Fruit fly (Drosophila melanogaster) whole organism, embryonic: ENCODE measurements around the gene CG1440.

ENCODE experiments used
- Abd-B ChIP-seq: fragments of 200-800 bp; sonication (Bioruptor generic); optimal IDR thresholded peaks from 2 replicates; lab custom pipeline; 2018; ENCODE audit warnings: missing biosample characterization, mild to moderate bottlenecking, missing genetic modification characterization, moderate library complexity
- Atf6 ChIP-seq: fragments of 200-800 bp; sonication (Bioruptor generic); IDR thresholded peaks from 2 replicates; pipeline ENCODE4 v1.3.6; 2022; ENCODE audit warnings: missing biosample characterization, missing genetic modification characterization
- CG11247 ChIP-seq: fragments of 200-800 bp; sonication (Bioruptor generic); IDR thresholded peaks from 2 replicates; pipeline ENCODE4 v1.3.6; 2022; ENCODE audit warnings: missing biosample characterization, missing genetic modification characterization
- CG11456 ChIP-seq: fragments of 200-800 bp; sonication (Bioruptor generic); IDR thresholded peaks from 3 replicates; pipeline ENCODE4 v1.3.6; 2022; ENCODE audit warnings: missing biosample characterization, missing genetic modification characterization
- CG12155 ChIP-seq: fragments of 200-800 bp; sonication (Bioruptor generic); optimal IDR thresholded peaks from 3 replicates; lab custom pipeline; 2016; ENCODE audit warnings: missing biosample characterization, missing genetic modification characterization
- CG13775 ChIP-seq: fragments of 200-800 bp; sonication (Bioruptor generic); optimal IDR thresholded peaks from 3 replicates; lab custom pipeline; 2017; ENCODE audit warnings: missing biosample characterization, mild to moderate bottlenecking, missing genetic modification characterization
- CG14965 ChIP-seq: fragments of 200-800 bp; sonication (Bioruptor generic); optimal IDR thresholded peaks from 2 replicates; lab custom pipeline; 2016; ENCODE audit warnings: missing biosample characterization, missing genetic modification characterization, borderline replicate concordance
- CG1529 ChIP-seq: fragments of 200-800 bp; sonication (Bioruptor generic); optimal IDR thresholded peaks from 3 replicates; lab custom pipeline; 2018; ENCODE audit warnings: missing biosample characterization, missing genetic modification characterization
- CG17912 ChIP-seq: fragments of 200-800 bp; sonication (Bioruptor generic); optimal IDR thresholded peaks from 2 replicates; lab custom pipeline; 2018; ENCODE audit warnings: missing biosample characterization, mild to moderate bottlenecking, missing genetic modification characterization
- CG1792 ChIP-seq: fragments of 200-800 bp; sonication (Bioruptor generic); optimal IDR thresholded peaks from 2 replicates; lab custom pipeline; 2016; ENCODE audit warnings: missing biosample characterization, missing genetic modification characterization
- CG31224 ChIP-seq: fragments of 200-800 bp; sonication (Bioruptor generic); IDR thresholded peaks from 2 replicates; pipeline ENCODE4 v1.3.6; 2022; ENCODE audit warnings: missing biosample characterization, missing genetic modification characterization
- CG32767 ChIP-seq: fragments of 200-800 bp; sonication (Bioruptor generic); IDR thresholded peaks from 2 replicates; pipeline ENCODE4 v1.3.6; 2022; ENCODE audit warnings: missing biosample characterization, missing genetic modification characterization
- CG5245 ChIP-seq: fragments of 200-800 bp; sonication (Bioruptor generic); optimal IDR thresholded peaks from 3 replicates; lab custom pipeline; 2016; ENCODE audit warnings: missing biosample characterization, missing genetic modification characterization
- CG6689 ChIP-seq: fragments of 200-800 bp; sonication (Bioruptor generic); IDR thresholded peaks from 2 replicates; pipeline ENCODE4 v1.3.6; 2022; ENCODE audit warnings: missing biosample characterization, missing genetic modification characterization
- CG6765 ChIP-seq: fragments of 200-800 bp; sonication (Bioruptor generic); optimal IDR thresholded peaks from 3 replicates; lab custom pipeline; 2017; ENCODE audit warnings: missing biosample characterization, mild to moderate bottlenecking, missing genetic modification characterization
- CG7357 ChIP-seq: fragments of 200-800 bp; sonication (Bioruptor generic); IDR thresholded peaks from 3 replicates; pipeline ENCODE4 v1.3.6; 2022; ENCODE audit warnings: missing biosample characterization, missing genetic modification characterization
- CG7786 ChIP-seq: fragments of 200-800 bp; sonication (Bioruptor generic); optimal IDR thresholded peaks from 2 replicates; lab custom pipeline; 2016; ENCODE audit warnings: missing biosample characterization, missing genetic modification characterization
- CG7963 ChIP-seq: fragments of 200-800 bp; sonication (Bioruptor generic); IDR thresholded peaks from 3 replicates; pipeline ENCODE4 v1.3.6; 2022; ENCODE audit warnings: missing biosample characterization, missing genetic modification characterization; ENCODE audit not compliant: partially characterized antibody
- CG8388 ChIP-seq: fragments of 200-800 bp; sonication (Bioruptor generic); optimal IDR thresholded peaks from 2 replicates; lab custom pipeline; 2019; ENCODE audit warnings: missing biosample characterization, mild to moderate bottlenecking, missing genetic modification characterization, moderate library complexity
- CoRest ChIP-seq: fragments of 200-800 bp; sonication (Bioruptor generic); optimal IDR thresholded peaks from 3 replicates; lab custom pipeline; 2018; ENCODE audit warnings: missing biosample characterization, mild to moderate bottlenecking, missing genetic modification characterization, moderate library complexity
- GATAe ChIP-seq: fragments of 200-800 bp; sonication (Bioruptor generic); conservative IDR thresholded peaks from 2 replicates; pipeline ENCODE4 v1.3.6; 2022; ENCODE audit warnings: missing biosample characterization, missing genetic modification characterization
- Gsc ChIP-seq: fragments of 200-800 bp; sonication (Bioruptor generic); IDR thresholded peaks from 2 replicates; pipeline ENCODE4 v1.3.6; 2022; ENCODE audit warnings: missing biosample characterization, missing genetic modification characterization
- Hr39 ChIP-seq: fragments of >200 bp; optimal IDR thresholded peaks from 2 replicates; lab custom pipeline; 2017
- Hr51 ChIP-seq, 2 experiments: fragments of 200-800 bp; sonication (Bioruptor generic); optimal IDR thresholded peaks; 2 replicates in 1 of 2; 3 replicates in 1 of 2; lab custom pipeline; 2016 to 2018; ENCODE audit warnings: missing biosample characterization in 2 of 2, missing genetic modification characterization in 2 of 2, mild to moderate bottlenecking in 1 of 2, moderate library complexity in 1 of 2
- Hsf ChIP-seq: fragments of 200-800 bp; sonication (Bioruptor generic); optimal IDR thresholded peaks from 3 replicates; lab custom pipeline; 2016; ENCODE audit warnings: missing biosample characterization, missing genetic modification characterization
- Myb ChIP-seq: fragments of 200-800 bp; sonication (Bioruptor generic); optimal IDR thresholded peaks from 2 replicates; lab custom pipeline; 2016; ENCODE audit warnings: missing biosample characterization, missing genetic modification characterization
- NFAT ChIP-seq: fragments of 200-800 bp; sonication (Bioruptor generic); IDR thresholded peaks from 2 replicates; pipeline ENCODE4 v1.3.6; 2022; ENCODE audit warnings: missing biosample characterization, missing genetic modification characterization
- Oaz ChIP-seq: fragments of 200-800 bp; sonication (Bioruptor generic); IDR thresholded peaks from 2 replicates; pipeline ENCODE4 v1.3.6; 2022; ENCODE audit warnings: missing biosample characterization, missing genetic modification characterization
- bbx ChIP-seq: fragments of 200-800 bp; sonication (Bioruptor generic); IDR thresholded peaks from 2 replicates; pipeline ENCODE4 v1.3.6; 2022; ENCODE audit warnings: missing biosample characterization, missing genetic modification characterization; ENCODE audit not compliant: partially characterized antibody
- br ChIP-seq: fragments of >200 bp; optimal IDR thresholded peaks from 2 replicates; lab custom pipeline; 2017
- cg ChIP-seq: fragments of 200-800 bp; sonication (Bioruptor generic); optimal IDR thresholded peaks from 3 replicates; lab custom pipeline; 2019; ENCODE audit warnings: missing biosample characterization, mild to moderate bottlenecking, missing genetic modification characterization, moderate library complexity
- croc ChIP-seq: fragments of 200-800 bp; sonication (Bioruptor generic); conservative IDR thresholded peaks from 3 replicates; pipeline ENCODE4 v1.3.6; 2022; ENCODE audit warnings: missing biosample characterization, missing genetic modification characterization
- da ChIP-seq: fragments of 200-800 bp; sonication (Bioruptor generic); optimal IDR thresholded peaks from 2 replicates; lab custom pipeline; 2016; ENCODE audit warnings: missing biosample characterization, missing genetic modification characterization
- dmrt99B ChIP-seq: fragments of 200-800 bp; sonication (Bioruptor generic); optimal IDR thresholded peaks from 2 replicates; lab custom pipeline; 2018; ENCODE audit warnings: missing biosample characterization, mild to moderate bottlenecking, missing genetic modification characterization, moderate library complexity
- esg ChIP-seq: fragments of 200-800 bp; sonication (Bioruptor generic); conservative IDR thresholded peaks from 2 replicates; pipeline ENCODE4 v1.3.6; 2022; ENCODE audit warnings: missing biosample characterization, missing genetic modification characterization
- fd64A ChIP-seq: fragments of 200-800 bp; sonication (Bioruptor generic); optimal IDR thresholded peaks from 3 replicates; lab custom pipeline; 2018; ENCODE audit warnings: missing biosample characterization, mild to moderate bottlenecking, missing genetic modification characterization
- fd96Cb ChIP-seq: fragments of 200-800 bp; sonication (Bioruptor generic); optimal IDR thresholded peaks from 2 replicates; lab custom pipeline; 2018; ENCODE audit warnings: missing biosample characterization, mild to moderate bottlenecking, missing genetic modification characterization, moderate library complexity
- gcm ChIP-seq: fragments of 200-800 bp; sonication (Bioruptor generic); optimal IDR thresholded peaks from 2 replicates; lab custom pipeline; 2019; ENCODE audit warnings: missing biosample characterization, mild to moderate bottlenecking, missing genetic modification characterization, moderate library complexity
- gsb ChIP-seq: fragments of 200-800 bp; sonication (Bioruptor generic); IDR thresholded peaks from 2 replicates; pipeline ENCODE4 v1.3.6; 2022; ENCODE audit warnings: missing biosample characterization, missing genetic modification characterization
- inv ChIP-seq: fragments of 200-800 bp; sonication (Bioruptor generic); IDR thresholded peaks from 2 replicates; pipeline ENCODE4 v1.3.6; 2022; ENCODE audit warnings: missing biosample characterization, missing genetic modification characterization; ENCODE audit not compliant: partially characterized antibody
- lov ChIP-seq, 2 experiments: fragments of 200-800 bp in 1 of 2; fragments of >200 bp in 1 of 2; sonication (Bioruptor generic) in 1 of 2; IDR thresholded peaks in 1 of 2; optimal IDR thresholded peaks in 1 of 2; 2 replicates in 1 of 2; 3 replicates in 1 of 2; pipeline versions ENCODE4 v1.3.6 to Lab custom; 2017 to 2022; ENCODE audit warnings: missing biosample characterization in 1 of 2, missing genetic modification characterization in 1 of 2
- nerfin-1 ChIP-seq: fragments of 200-800 bp; sonication (Bioruptor generic); optimal IDR thresholded peaks from 3 replicates; lab custom pipeline; 2019; ENCODE audit warnings: missing biosample characterization, mild to moderate bottlenecking, missing genetic modification characterization, moderate library complexity
- psq ChIP-seq: fragments of 200-800 bp; sonication (Bioruptor generic); optimal IDR thresholded peaks from 2 replicates; lab custom pipeline; 2017; ENCODE audit warnings: missing biosample characterization, missing genetic modification characterization
- pum ChIP-seq: fragments of 200-800 bp; sonication (Bioruptor generic); optimal IDR thresholded peaks from 2 replicates; lab custom pipeline; 2016; ENCODE audit warnings: missing biosample characterization, missing genetic modification characterization
- slou ChIP-seq: fragments of 200-800 bp; sonication (Bioruptor generic); optimal IDR thresholded peaks from 3 replicates; lab custom pipeline; 2016; ENCODE audit warnings: missing biosample characterization, missing genetic modification characterization
- tio ChIP-seq: fragments of 200-800 bp; sonication (Bioruptor generic); optimal IDR thresholded peaks from 2 replicates; lab custom pipeline; 2017; ENCODE audit warnings: missing biosample characterization, missing genetic modification characterization, inconsistent platforms
- tll ChIP-seq, 2 experiments: fragments of 200-800 bp in 1 of 2; fragments of >200 bp in 1 of 2; sonication (Bioruptor generic) in 1 of 2; optimal IDR thresholded peaks; 2 replicates each; lab custom pipeline; 2017 to 2019; ENCODE audit warnings: missing biosample characterization in 2 of 2, missing genetic modification characterization in 2 of 2, mild to moderate bottlenecking in 1 of 2, moderate library complexity in 1 of 2
- unc-4 ChIP-seq: fragments of 200-800 bp; sonication (Bioruptor generic); IDR thresholded peaks from 2 replicates; pipeline ENCODE4 v1.3.6; 2022; ENCODE audit warnings: missing biosample characterization, missing genetic modification characterization; ENCODE audit not compliant: partially characterized antibody
- wdn ChIP-seq: fragments of 200-800 bp; sonication (Bioruptor generic); IDR thresholded peaks from 2 replicates; pipeline ENCODE4 v1.3.6; 2022; ENCODE audit warnings: missing biosample characterization, missing genetic modification characterization

CG1440 gene

DNA sequence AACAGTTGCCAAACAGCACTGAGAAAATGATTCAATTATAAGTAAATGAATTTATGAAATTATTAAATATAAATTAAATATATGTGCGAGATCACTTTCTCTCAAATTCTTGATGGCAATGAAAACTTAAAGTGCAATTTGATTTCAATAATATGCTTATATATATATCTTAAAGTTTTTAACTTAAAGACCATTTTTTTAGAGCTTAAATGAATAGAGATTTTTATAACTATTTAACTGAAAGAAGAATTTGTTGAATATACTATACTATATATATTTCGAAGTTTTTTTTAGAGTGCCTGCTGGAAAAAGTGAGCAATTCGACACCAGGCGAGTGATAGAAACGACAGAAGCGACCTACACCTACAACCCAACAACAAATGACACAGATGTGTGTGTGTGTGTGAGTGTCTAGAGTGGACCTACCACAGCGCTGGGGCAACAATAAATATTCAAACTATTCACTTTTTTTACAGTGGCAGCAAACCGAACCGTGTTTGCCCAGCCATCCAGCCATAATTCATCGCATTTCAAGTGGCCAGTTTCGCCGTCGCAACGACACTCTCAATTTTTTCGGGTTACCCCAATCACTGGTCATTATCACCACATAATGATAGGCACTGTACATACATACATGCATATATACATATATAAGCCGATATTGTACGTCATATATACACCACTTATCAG lies 8.2 kb downstream of the CG1440 start (continued):
- TF ChIP-seq psq (no peak), fd96Cb (tag; lab: Kevin White, UChicago) (peak; percentile 72), CG1529 (GFP tag; lab: Kevin White, UChicago) (no peak), CG31224 (GFP tag; lab: Robert Waterston, UW) (no peak), Hr39 (lab: Kevin White, UChicago) (no peak), esg (0 out of 2 replicates have a peak, but pooled peaks have one; percentile 17), CG8388 (GFP tag; lab: Kevin White, UChicago) (peak; percentile 72), lov (optimal IDR thresholded peaks at IDR 0.05; lab: Kevin White, UChicago) (no peak), lov (GFP tag; IDR thresholded peaks at IDR 0.05; lab: Robert Waterston, UW) (no peak), NFAT (GFP tag; lab: Robert Waterston, UW) (no peak), CG7963 (GFP tag; lab: Robert Waterston, UW) (no peak), Oaz (GFP tag; lab: Robert Waterston, UW) (peak; percentile 29; the same call in 1 of the 2 replicates), CG12155 (GFP tag; lab: Kevin White, UChicago) (peak; percentile 2), nerfin-1 (tag; lab: Kevin White, UChicago) (peak; percentile 54), wdn (GFP tag; lab: Robert Waterston, UW) (no peak), CG6689 (GFP tag; lab: Robert Waterston, UW) (peak; percentile 62; the same call in 1 of the 2 replicates), Abd-B (GFP tag; lab: Kevin White, UChicago) (peak; percentile 32), GATAe (0 out of 2 replicates have a peak, but pooled peaks have one; percentile 17), CG32767 (GFP tag; lab: Robert Waterston, UW) (no peak), Hsf (GFP tag; lab: Kevin White, UChicago) (no peak), tll (GFP tag; optimal IDR thresholded peaks at IDR 0.05; lab: Kevin White, UChicago) (no peak), CG6765 (GFP tag; lab: Kevin White, UChicago) (no peak), CG7786 (GFP tag; lab: Kevin White, UChicago) (no peak), CG7357 (no peak; the same call in 2 of the 3 replicates), tio (GFP tag; lab: Kevin White, UChicago) (no peak), Hr51 (GFP tag; optimal IDR thresholded peaks at IDR 0.05; lab: Kevin White, UChicago) (peak in 1 of 2 experiments; percentile 75), CG13775 (GFP tag; lab: Kevin White, UChicago) (peak; percentile 45), CG14965 (GFP tag; lab: Kevin White, UChicago) (no peak), CG17912 (GFP tag; lab: Kevin White, UChicago) (no peak), gcm (GFP tag; lab: Kevin White, UChicago) (peak; percentile 73), Myb (GFP tag; lab: Kevin White, UChicago) (no peak), slou (no peak), CG11247 (GFP tag; lab: Robert Waterston, UW) (no peak), dmrt99B (tag; lab: Kevin White, UChicago) (peak; percentile 75), Gsc (GFP tag; lab: Robert Waterston, UW) (no peak), da (no peak), Atf6 (GFP tag; lab: Robert Waterston, UW) (0 out of 2 replicates have a peak, but pooled peaks have one; percentile 13), croc (GFP tag; lab: Robert Waterston, UW) (peak; percentile 51; the same call in 2 of the 3 replicates), CoRest (tag; lab: Kevin White, UChicago) (peak; percentile 77), cg (peak; percentile 54), CG1792 (GFP tag; lab: Kevin White, UChicago) (no peak), br (lab: Kevin White, UChicago) (no peak), pum (GFP tag; lab: Kevin White, UChicago) (no peak), gsb (GFP tag; lab: Robert Waterston, UW) (no peak), unc-4 (GFP tag; lab: Robert Waterston, UW) (no peak), CG5245 (GFP tag; lab: Kevin White, UChicago) (no peak), bbx (GFP tag; lab: Robert Waterston, UW) (no peak), fd64A (GFP tag; lab: Kevin White, UChicago) (no peak), CG11456 (no peak), inv (GFP tag; lab: Robert Waterston, UW) (no peak)
